Worm (Caenorhabditis elegans): Measurements from ENCODE around the gene F36A4.1.
A peak's percentile ranks its signal among the peaks of the same experiment; 100 is the strongest.

- no peak for TF ChIP-seq nhr-6 (tag; optimal IDR thresholded peaks at IDR 0.05)
- TF ChIP-seq fos-1 (tag; optimal IDR thresholded peaks at IDR 0.05): peak; percentile 89
- no peak for TF ChIP-seq lin-13 (GFP tag; optimal IDR thresholded peaks at IDR 0.05)
- no peak for TF ChIP-seq snpc-4 (tag; optimal IDR thresholded peaks at IDR 0.05)
- no peak for TF ChIP-seq nhr-25 (tag; optimal IDR thresholded peaks at IDR 0.05)
- peak; percentile 8 for TF ChIP-seq skn-1 (tag; optimal IDR thresholded peaks at IDR 0.05)
Observed at ce11 chrIV:4284989-4285388, 12.7 kb downstream of the F36A4.1 start.
